Fruit fly (Drosophila melanogaster): ENCODE data around the gene Rcc1.

Rcc1 gene

dm6 chr3L:5947110-5947731 lies 14.6 kb upstream of the Rcc1 start (continued):
- TF ChIP-seq zen2 (GFP tag; IDR thresholded peaks at IDR 0.05; ENCODE audit: partially characterized antibody) (no peak), Sin3A (optimal IDR thresholded peaks at IDR 0.05) (no peak), CG10267 (tag; optimal IDR thresholded peaks at IDR 0.05) (no peak), slp2 (GFP tag; optimal IDR thresholded peaks at IDR 0.05) (no peak), mirr (GFP tag; optimal IDR thresholded peaks at IDR 0.05) (no peak), CG7357 (GFP tag; IDR thresholded peaks at IDR 0.05) (no peak), CG8944 (GFP tag; optimal IDR thresholded peaks at IDR 0.05) (no peak), CG32767 (GFP tag; IDR thresholded peaks at IDR 0.05) (no peak), dmrt11E (tag; optimal IDR thresholded peaks at IDR 0.05) (peak; percentile 5), CG9437 (GFP tag; optimal IDR thresholded peaks at IDR 0.05) (no peak), org-1 (GFP tag; optimal IDR thresholded peaks at IDR 0.05) (no peak), kni (GFP tag; optimal IDR thresholded peaks at IDR 0.05) (peak; percentile 85), CG10543 (GFP tag; optimal IDR thresholded peaks at IDR 0.05) (no peak), vnd (GFP tag; IDR thresholded peaks at IDR 0.05; ENCODE audit: partially characterized antibody) (no peak), Hr39 (optimal IDR thresholded peaks at IDR 0.05) (no peak)

- no peak for TF ChIP-seq bsh (GFP tag; optimal IDR thresholded peaks at IDR 0.05)
- TF ChIP-seq CG18262 (tag; optimal IDR thresholded peaks at IDR 0.05): peak; percentile 5
- TF ChIP-seq CG18011 (GFP tag; optimal IDR thresholded peaks at IDR 0.05): no peak
- TF ChIP-seq sr (GFP tag; IDR thresholded peaks at IDR 0.05): no peak
- TF ChIP-seq gt (GFP tag; IDR thresholded peaks at IDR 0.05): no peak
- TF ChIP-seq otp (GFP tag; IDR thresholded peaks at IDR 0.05): no peak
- TF ChIP-seq knrl (GFP tag; IDR thresholded peaks at IDR 0.05; ENCODE audit: partially characterized antibody): no peak
- peak; percentile 17 for TF ChIP-seq CG2712 (tag; optimal IDR thresholded peaks at IDR 0.05)
- TF ChIP-seq Elba2 (GFP tag; optimal IDR thresholded peaks at IDR 0.05): no peak
- TF ChIP-seq CG15269 (tag; optimal IDR thresholded peaks at IDR 0.05): no peak
- TF ChIP-seq Adf1 (GFP tag; IDR thresholded peaks at IDR 0.05): no peak
- TF ChIP-seq BtbVII (GFP tag; optimal IDR thresholded peaks at IDR 0.05): no peak
- TF ChIP-seq Drgx (GFP tag; IDR thresholded peaks at IDR 0.05): peak; percentile 68
- TF ChIP-seq ap (GFP tag; IDR thresholded peaks at IDR 0.05): no peak
- TF ChIP-seq CG12659 (GFP tag; optimal IDR thresholded peaks at IDR 0.05): no peak
- no peak for TF ChIP-seq Ada2b (GFP tag; IDR thresholded peaks at IDR 0.05)
- no peak for TF ChIP-seq Doc2 (GFP tag; IDR thresholded peaks at IDR 0.05)
- no peak for TF ChIP-seq CG8478 (optimal IDR thresholded peaks at IDR 0.05)
- no peak for TF ChIP-seq crc (GFP tag; optimal IDR thresholded peaks at IDR 0.05)
- no peak for TF ChIP-seq Taf1 (GFP tag; IDR thresholded peaks at IDR 0.05)
- peak; percentile 17; the same call in 1 of the 2 replicates for TF ChIP-seq Xrp1 (GFP tag; IDR thresholded peaks at IDR 0.05)
- TF ChIP-seq tna (GFP tag; IDR thresholded peaks at IDR 0.05; ENCODE audit: partially characterized antibody): no peak
- no peak for TF ChIP-seq dmrt11E (tag; optimal IDR thresholded peaks at IDR 0.05)
- TF ChIP-seq vvl (GFP tag; IDR thresholded peaks at IDR 0.05): peak; percentile 16; the same call in 1 of the 2 replicates
- no peak for TF ChIP-seq CrebB (tag; optimal IDR thresholded peaks at IDR 0.05)
- no peak for TF ChIP-seq chinmo (GFP tag; IDR thresholded peaks at IDR 0.05; ENCODE audit: partially characterized antibody)
- TF ChIP-seq CG31224 (GFP tag; IDR thresholded peaks at IDR 0.05): no peak
- TF ChIP-seq Hmx (GFP tag; optimal IDR thresholded peaks at IDR 0.05): no peak
- no peak for TF ChIP-seq Lhr (GFP tag; optimal IDR thresholded peaks at IDR 0.05)
- TF ChIP-seq CG8944 (GFP tag; optimal IDR thresholded peaks at IDR 0.05): no peak
- TF ChIP-seq Blimp-1 (GFP tag; optimal IDR thresholded peaks at IDR 0.05): peak; percentile 17
- no peak for TF ChIP-seq Stat92E (GFP tag; optimal IDR thresholded peaks at IDR 0.05)
- no peak for TF ChIP-seq trem (tag; optimal IDR thresholded peaks at IDR 0.05)
- TF ChIP-seq disco-r (GFP tag; optimal IDR thresholded peaks at IDR 0.05): no peak
- TF ChIP-seq H2.0 (GFP tag; IDR thresholded peaks at IDR 0.05): no peak
- TF ChIP-seq run (tag; optimal IDR thresholded peaks at IDR 0.05): no peak
- no peak for TF ChIP-seq fru (optimal IDR thresholded peaks at IDR 0.05)
- TF ChIP-seq shn (GFP tag; optimal IDR thresholded peaks at IDR 0.05): no peak
Observed at dm6 chr3L:5945571-5945970, 13.0 kb upstream of the Rcc1 start.

Measured in whole organism, embryonic.